Fruit fly (Drosophila melanogaster) whole organism, embryonic: ENCODE results near the gene Bcs1.
A peak's percentile ranks its signal among the peaks of the same experiment; 100 is the strongest.

ENCODE experiments used
- CG10654 ChIP-seq: fragments of 200-800 bp; sonication (Bioruptor generic); optimal IDR thresholded peaks from 2 replicates; lab custom pipeline; 2016; ENCODE audit warnings: missing biosample characterization, missing genetic modification characterization
- CG11560 ChIP-seq: fragments of 200-800 bp; sonication (Bioruptor generic); IDR thresholded peaks from 3 replicates; pipeline ENCODE4 v1.3.6; 2022; ENCODE audit warnings: missing biosample characterization, missing genetic modification characterization
- CG12236 ChIP-seq: fragments of 200-800 bp; sonication (Bioruptor generic); optimal IDR thresholded peaks from 2 replicates; lab custom pipeline; 2016; ENCODE audit warnings: missing biosample characterization, missing genetic modification characterization
- CG12769 ChIP-seq: fragments of 200-800 bp; sonication (Bioruptor generic); optimal IDR thresholded peaks from 2 replicates; lab custom pipeline; 2019; ENCODE audit warnings: missing biosample characterization, mild to moderate bottlenecking, missing genetic modification characterization, moderate library complexity
- CG13123 ChIP-seq: fragments of 200-800 bp; sonication (Bioruptor generic); optimal IDR thresholded peaks from 2 replicates; lab custom pipeline; 2016; ENCODE audit warnings: missing biosample characterization, missing genetic modification characterization
- CG14667 ChIP-seq: fragments of 200-800 bp; sonication (Bioruptor generic); IDR thresholded peaks from 2 replicates; pipeline ENCODE4 v1.3.6; 2022; ENCODE audit warnings: missing biosample characterization, missing genetic modification characterization
- CG14860 ChIP-seq: fragments of 200-800 bp; sonication (Bioruptor generic); IDR thresholded peaks from 3 replicates; pipeline ENCODE4 v1.3.6; 2022; ENCODE audit warnings: missing biosample characterization, missing genetic modification characterization; ENCODE audit not compliant: partially characterized antibody
- CG15696 ChIP-seq: fragments of 200-800 bp; sonication (Bioruptor generic); optimal IDR thresholded peaks from 2 replicates; lab custom pipeline; 2019; ENCODE audit warnings: missing biosample characterization, mild to moderate bottlenecking, missing genetic modification characterization, moderate library complexity
- CG1832 ChIP-seq: fragments of 200-800 bp; sonication (Bioruptor generic); optimal IDR thresholded peaks from 2 replicates; lab custom pipeline; 2017; ENCODE audit warnings: missing biosample characterization, mild to moderate bottlenecking, missing genetic modification characterization, inconsistent platforms
- CG2875 ChIP-seq: fragments of 200-800 bp; sonication (Bioruptor generic); optimal IDR thresholded peaks from 2 replicates; lab custom pipeline; 2017; ENCODE audit warnings: missing biosample characterization, mild to moderate bottlenecking, missing genetic modification characterization, missing genetic modification reagents
- CG34422 ChIP-seq: fragments of 200-800 bp; sonication (Bioruptor generic); IDR thresholded peaks from 3 replicates; pipeline ENCODE4 v1.3.6; 2022; ENCODE audit warnings: missing biosample characterization, missing genetic modification characterization
- CG43689 ChIP-seq: fragments of 200-800 bp; sonication (Bioruptor generic); IDR thresholded peaks from 2 replicates; pipeline ENCODE4 v1.3.6; 2022; ENCODE audit warnings: missing biosample characterization, missing genetic modification characterization
- CG4854 ChIP-seq: fragments of 200-800 bp; sonication (Bioruptor generic); optimal IDR thresholded peaks from 2 replicates; lab custom pipeline; 2016; ENCODE audit warnings: missing biosample characterization, missing genetic modification characterization, inconsistent platforms
- CG6765 ChIP-seq: fragments of 200-800 bp; sonication (Bioruptor generic); optimal IDR thresholded peaks from 3 replicates; lab custom pipeline; 2017; ENCODE audit warnings: missing biosample characterization, mild to moderate bottlenecking, missing genetic modification characterization
- CG6854 ChIP-seq: fragments of 200-800 bp; sonication (Bioruptor generic); optimal IDR thresholded peaks from 3 replicates; lab custom pipeline; 2017; ENCODE audit warnings: missing biosample characterization, mild to moderate bottlenecking, missing genetic modification characterization
- CG9215 ChIP-seq: fragments of 200-800 bp; sonication (Bioruptor generic); IDR thresholded peaks from 2 replicates; pipeline ENCODE4 v1.3.6; 2022; ENCODE audit warnings: missing biosample characterization, missing genetic modification characterization
- CG9817 ChIP-seq: fragments of 200-800 bp; sonication (Bioruptor generic); optimal IDR thresholded peaks from 2 replicates; lab custom pipeline; 2018; ENCODE audit warnings: missing biosample characterization, mild to moderate bottlenecking, missing genetic modification characterization, moderate library complexity
- CG9932 ChIP-seq: fragments of 200-800 bp; sonication (Bioruptor generic); IDR thresholded peaks from 2 replicates; pipeline ENCODE4 v1.3.6; 2022; ENCODE audit warnings: missing biosample characterization, missing genetic modification characterization
- Dad ChIP-seq: fragments of 200-800 bp; sonication (Bioruptor generic); optimal IDR thresholded peaks from 3 replicates; lab custom pipeline; 2016; ENCODE audit warnings: missing biosample characterization, missing genetic modification characterization
- Hand ChIP-seq: fragments of 200-800 bp; sonication (Bioruptor generic); optimal IDR thresholded peaks from 2 replicates; lab custom pipeline; 2017; ENCODE audit warnings: mild to moderate bottlenecking, missing biosample characterization, missing genetic modification reagents, missing genetic modification characterization
- NC2β ChIP-seq: fragments of 200-800 bp; sonication (Bioruptor generic); optimal IDR thresholded peaks from 2 replicates; lab custom pipeline; 2016; ENCODE audit warnings: missing biosample characterization, missing genetic modification characterization
- Sox102F ChIP-seq: fragments of 200-800 bp; sonication (Bioruptor generic); optimal IDR thresholded peaks from 2 replicates; lab custom pipeline; 2018; ENCODE audit warnings: missing biosample characterization, mild to moderate bottlenecking, missing genetic modification characterization, moderate library complexity
- Tbp ChIP-seq: fragments of >200 bp; optimal IDR thresholded peaks from 2 replicates; lab custom pipeline; 2018; ENCODE audit warnings: missing biosample characterization, missing genetic modification characterization
- Xbp1 ChIP-seq: fragments of 200-800 bp; sonication (Bioruptor generic); optimal IDR thresholded peaks from 3 replicates; lab custom pipeline; 2016; ENCODE audit warnings: missing biosample characterization, mild to moderate bottlenecking, missing genetic modification characterization
- YL-1 ChIP-seq: fragments of 200-800 bp; sonication (Bioruptor generic); optimal IDR thresholded peaks from 3 replicates; lab custom pipeline; 2017; ENCODE audit warnings: missing biosample characterization, mild to moderate bottlenecking, missing genetic modification characterization
- ara ChIP-seq: fragments of 200-800 bp; sonication (Bioruptor generic); IDR thresholded peaks from 2 replicates; pipeline ENCODE4 v1.3.6; 2022; ENCODE audit warnings: missing biosample characterization, missing genetic modification characterization
- ash1 ChIP-seq: fragments of 200-800 bp; sonication (Bioruptor generic); optimal IDR thresholded peaks from 2 replicates; lab custom pipeline; 2018; ENCODE audit warnings: missing biosample characterization, mild to moderate bottlenecking, missing genetic modification characterization
- ato ChIP-seq: fragments of 200-800 bp; sonication (Bioruptor generic); IDR thresholded peaks from 2 replicates; pipeline ENCODE4 v1.3.6; 2022; ENCODE audit warnings: missing biosample characterization, missing genetic modification characterization; ENCODE audit not compliant: partially characterized antibody
- bcd ChIP-seq: fragments of 200-800 bp; sonication (Bioruptor generic); optimal IDR thresholded peaks from 2 replicates; lab custom pipeline; 2017; ENCODE audit warnings: missing biosample characterization, mild to moderate bottlenecking, missing genetic modification characterization
- bsh ChIP-seq, 2 experiments: fragments of 200-800 bp; sonication (Bioruptor generic); optimal IDR thresholded peaks; 2 replicates each; lab custom pipeline; 2017 to 2018; ENCODE audit warnings: mild to moderate bottlenecking in 2 of 2, missing biosample characterization in 2 of 2, missing genetic modification characterization in 2 of 2, moderate library complexity in 1 of 2
- chif ChIP-seq, 2 experiments: fragments of 200-800 bp; sonication (Bioruptor generic); optimal IDR thresholded peaks; 3 replicates each; lab custom pipeline; 2016; ENCODE audit warnings: missing biosample characterization in 2 of 2, missing genetic modification characterization in 2 of 2
- cwo ChIP-seq: fragments of 200-800 bp; sonication (Bioruptor generic); optimal IDR thresholded peaks from 3 replicates; lab custom pipeline; 2017; ENCODE audit warnings: missing biosample characterization, missing genetic modification characterization, mild to moderate bottlenecking, moderate library complexity, missing genetic modification reagents
- eve ChIP-seq, 2 experiments: fragments of >200 bp; optimal IDR thresholded peaks; 2 replicates each; lab custom pipeline; 2017; ENCODE audit warnings: missing biosample characterization in 2 of 2, missing genetic modification characterization in 2 of 2
- exex ChIP-seq: fragments of 200-800 bp; sonication (Bioruptor generic); optimal IDR thresholded peaks from 4 replicates; lab custom pipeline; 2018; ENCODE audit warnings: missing biosample characterization, mild to moderate bottlenecking, missing genetic modification characterization, moderate library complexity
- fru ChIP-seq: fragments of >200 bp; optimal IDR thresholded peaks from 2 replicates; lab custom pipeline; 2017
- fu2 ChIP-seq: fragments of 200-800 bp; sonication (Bioruptor generic); optimal IDR thresholded peaks from 2 replicates; lab custom pipeline; 2016; ENCODE audit warnings: missing biosample characterization, missing genetic modification characterization
- gfzf ChIP-seq: fragments of 200-800 bp; sonication (Bioruptor generic); optimal IDR thresholded peaks from 2 replicates; lab custom pipeline; 2016; ENCODE audit warnings: missing biosample characterization, mild to moderate bottlenecking, missing genetic modification characterization, moderate library complexity
- lab ChIP-seq: fragments of 200-800 bp; sonication (Bioruptor generic); optimal IDR thresholded peaks from 3 replicates; lab custom pipeline; 2017; ENCODE audit warnings: missing biosample characterization, missing genetic modification characterization, mild to moderate bottlenecking, moderate library complexity, missing genetic modification reagents
- pzg ChIP-seq: fragments of 200-800 bp; sonication (Bioruptor generic); optimal IDR thresholded peaks from 3 replicates; lab custom pipeline; 2018; ENCODE audit warnings: missing biosample characterization, mild to moderate bottlenecking, missing genetic modification characterization, moderate library complexity
- sisA ChIP-seq: fragments of 200-800 bp; sonication (Bioruptor generic); IDR thresholded peaks from 2 replicates; pipeline ENCODE4 v1.3.6; 2022; ENCODE audit warnings: missing biosample characterization, missing genetic modification characterization
- slp2 ChIP-seq: fragments of 200-800 bp; sonication (Bioruptor generic); optimal IDR thresholded peaks from 2 replicates; lab custom pipeline; 2016; ENCODE audit warnings: missing biosample characterization, missing genetic modification characterization
- sna ChIP-seq: fragments of 200-800 bp; sonication (Bioruptor generic); IDR thresholded peaks from 2 replicates; pipeline ENCODE4 v1.3.6; 2022; ENCODE audit warnings: missing biosample characterization, missing genetic modification characterization; ENCODE audit not compliant: partially characterized antibody
- so ChIP-seq: fragments of 200-800 bp; sonication (Bioruptor generic); IDR thresholded peaks from 3 replicates; pipeline ENCODE4 v1.3.6; 2022; ENCODE audit warnings: missing biosample characterization, missing genetic modification characterization
- tgo ChIP-seq: fragments of 200-800 bp; sonication (Bioruptor generic); IDR thresholded peaks from 3 replicates; pipeline ENCODE4 v1.3.6; 2022; ENCODE audit warnings: missing biosample characterization, missing genetic modification characterization
- tio ChIP-seq: fragments of 200-800 bp; sonication (Bioruptor generic); optimal IDR thresholded peaks from 2 replicates; lab custom pipeline; 2017; ENCODE audit warnings: missing biosample characterization, missing genetic modification characterization, inconsistent platforms
- toy ChIP-seq: fragments of 200-800 bp; sonication (Bioruptor generic); IDR thresholded peaks from 2 replicates; pipeline ENCODE4 v1.3.6; 2022; ENCODE audit warnings: missing biosample characterization, missing genetic modification characterization
- ttk ChIP-seq: fragments of 200-800 bp; sonication (Bioruptor generic); IDR thresholded peaks from 2 replicates; pipeline ENCODE4 v2.1.2; 2022; ENCODE audit warnings: missing biosample characterization, missing genetic modification characterization
- wdn ChIP-seq: fragments of 200-800 bp; sonication (Bioruptor generic); IDR thresholded peaks from 2 replicates; pipeline ENCODE4 v1.3.6; 2022; ENCODE audit warnings: missing biosample characterization, missing genetic modification characterization
- yki ChIP-seq: fragments of >200 bp; optimal IDR thresholded peaks from 3 replicates; lab custom pipeline; 2018

The Bcs1 gene

dm6 chr2L:10220501-10221386 is 1.7 kb upstream of the Bcs1 start, which contains the start of the genes Npc1a and Prosalpha6 (continued):
- no peak for TF ChIP-seq YL-1 (GFP tag; lab: Kevin White, UChicago)
- no peak for TF ChIP-seq CG9215 (GFP tag; lab: Robert Waterston, UW)
- TF ChIP-seq CG12769 (tag; lab: Kevin White, UChicago): no peak
- no peak for TF ChIP-seq CG2875 (GFP tag; lab: Kevin White, UChicago)
- no peak for TF ChIP-seq ara (GFP tag; lab: Robert Waterston, UW)
- TF ChIP-seq tgo (GFP tag; lab: Robert Waterston, UW): no peak
- TF ChIP-seq wdn (GFP tag; lab: Robert Waterston, UW): no peak
- TF ChIP-seq CG4854: no peak
- TF ChIP-seq Sox102F (GFP tag; lab: Kevin White, UChicago): no peak
- TF ChIP-seq Dad (GFP tag; lab: Kevin White, UChicago): no peak
- peak; percentile 31 for TF ChIP-seq exex (tag; lab: Kevin White, UChicago)
- no peak for TF ChIP-seq ash1
- TF ChIP-seq CG11560 (tag; lab: Robert Waterston, UW): peak; percentile 91; the same call in 2 of the 3 replicates
- TF ChIP-seq pzg: peak; percentile 77
- no peak for TF ChIP-seq CG9817 (tag; lab: Kevin White, UChicago)
- TF ChIP-seq NC2β: no peak
- TF ChIP-seq Tbp: no peak
- no peak for TF ChIP-seq CG13123 (GFP tag; lab: Kevin White, UChicago)
- no peak for TF ChIP-seq toy (GFP tag; lab: Robert Waterston, UW)
- no peak for TF ChIP-seq ttk
- no peak for TF ChIP-seq bsh (GFP tag; optimal IDR thresholded peaks at IDR 0.05; lab: Kevin White, UChicago)
- TF ChIP-seq slp2: no peak
- no peak for TF ChIP-seq tio
- TF ChIP-seq sisA: no peak
- peak; percentile 50; the same call in 1 of the 3 replicates for TF ChIP-seq CG14860
- TF ChIP-seq CG12236 (GFP tag; lab: Kevin White, UChicago): no peak
- peak; percentile 39; the same call in 1 of the 3 replicates for TF ChIP-seq so
- TF ChIP-seq CG10654: no peak
- TF ChIP-seq CG9932 (GFP tag; lab: Robert Waterston, UW): no peak
- no peak for TF ChIP-seq fu2 (GFP tag; lab: Kevin White, UChicago)
- TF ChIP-seq Xbp1 (GFP tag; lab: Kevin White, UChicago): peak; percentile 15
- TF ChIP-seq CG43689 (GFP tag; lab: Robert Waterston, UW): no peak
- no peak for TF ChIP-seq bcd (GFP tag; lab: Kevin White, UChicago)
- no peak for TF ChIP-seq chif (GFP tag; optimal IDR thresholded peaks at IDR 0.05; lab: Kevin White, UChicago)
- peak; percentile 34; the same call in 1 of the 3 replicates for TF ChIP-seq CG34422 (GFP tag; lab: Robert Waterston, UW)
- no peak for TF ChIP-seq yki (lab: Kevin White, UChicago)
- TF ChIP-seq ato (GFP tag; lab: Robert Waterston, UW): peak; percentile 57; the same call in 1 of the 2 replicates
- no peak for TF ChIP-seq lab
- TF ChIP-seq cwo: no peak
- TF ChIP-seq CG15696 (tag; lab: Kevin White, UChicago): no peak
- TF ChIP-seq CG6765 (GFP tag; lab: Kevin White, UChicago): no peak
- TF ChIP-seq sna: 0 out of 2 replicates have a peak, but pooled peaks have one; percentile 43
- TF ChIP-seq eve (GFP tag; optimal IDR thresholded peaks at IDR 0.05; lab: Kevin White, UChicago): no peak
- TF ChIP-seq fru (lab: Kevin White, UChicago): no peak
- TF ChIP-seq CG1832 (GFP tag; lab: Kevin White, UChicago): no peak
- peak; percentile 82 for TF ChIP-seq CG14667 (GFP tag; lab: Robert Waterston, UW)
- peak; percentile 8 for TF ChIP-seq gfzf
- no peak for TF ChIP-seq CG6854 (GFP tag; lab: Kevin White, UChicago)
- TF ChIP-seq Hand (GFP tag; lab: Kevin White, UChicago): no peak
